Fruit fly (Drosophila melanogaster): Measurements from ENCODE around the gene Smr.

Gene Smr

DNA sequence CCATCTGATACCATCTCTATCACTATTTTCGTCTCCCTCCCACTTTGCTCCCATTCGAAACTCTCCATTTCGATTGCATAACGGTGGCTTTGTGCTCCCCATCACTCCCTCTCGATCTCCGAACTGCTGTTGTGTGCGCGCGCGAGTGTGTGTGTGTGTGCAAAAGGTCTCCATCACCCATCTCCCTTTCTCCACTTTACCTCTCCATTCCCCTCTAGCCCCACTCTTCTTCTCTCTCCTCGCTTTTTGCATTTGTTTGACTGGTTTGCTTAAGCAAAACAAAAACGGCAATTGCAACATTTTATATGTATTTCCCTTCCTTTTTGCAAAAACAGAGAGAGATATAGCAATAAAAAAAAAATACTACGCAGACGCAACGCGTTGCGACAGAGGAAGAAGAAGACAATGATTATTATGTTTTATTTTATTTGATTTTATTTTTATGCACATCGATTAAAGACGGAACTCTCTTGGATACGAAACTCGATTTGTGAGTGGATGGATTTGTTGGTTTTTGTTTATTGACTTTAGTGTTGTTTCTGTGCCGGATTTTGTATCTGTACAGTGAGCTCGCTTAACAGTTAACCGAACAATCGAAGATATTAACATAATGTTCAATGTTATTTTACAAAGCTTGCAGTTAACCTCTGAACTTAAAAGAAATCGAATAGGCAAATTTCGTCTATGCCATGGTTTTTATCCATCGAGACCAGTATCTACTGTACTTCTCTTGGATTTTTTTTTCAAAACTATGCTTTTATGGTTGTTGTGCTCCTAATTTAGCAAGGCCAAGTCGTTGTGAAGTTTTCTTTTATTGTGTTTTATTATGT, 72.5 kb downstream of the Smr start (continued):
- TF ChIP-seq Trl (optimal IDR thresholded peaks at IDR 0.05) (no peak), Trl (GFP tag; optimal IDR thresholded peaks at IDR 0.05) (peak; percentile 56), cwo (GFP tag; optimal IDR thresholded peaks at IDR 0.05) (peak; percentile 39), CG12769 (tag; optimal IDR thresholded peaks at IDR 0.05) (peak; percentile 71), Meics (GFP tag; optimal IDR thresholded peaks at IDR 0.05) (peak; percentile 72), MESR4 (GFP tag; optimal IDR thresholded peaks at IDR 0.05) (no peak), Optix (GFP tag; IDR thresholded peaks at IDR 0.05) (peak; percentile 29; the same call in 1 of the 3 replicates), bab2 (GFP tag; optimal IDR thresholded peaks at IDR 0.05) (peak; percentile 68), zen2 (GFP tag; IDR thresholded peaks at IDR 0.05; ENCODE audit: partially characterized antibody) (no peak), klu (GFP tag; IDR thresholded peaks at IDR 0.05) (peak; percentile 56), CG13123 (GFP tag; optimal IDR thresholded peaks at IDR 0.05) (peak; percentile 2), sna (GFP tag; IDR thresholded peaks at IDR 0.05; ENCODE audit: partially characterized antibody) (no peak), CG16863 (GFP tag; optimal IDR thresholded peaks at IDR 0.05) (peak; percentile 52), CG14050 (GFP tag; IDR thresholded peaks at IDR 0.05) (peak; percentile 55; the same call in 2 of the 3 replicates), YL-1 (GFP tag; optimal IDR thresholded peaks at IDR 0.05) (no peak), CG30403 (GFP tag; optimal IDR thresholded peaks at IDR 0.05) (peak; percentile 75), en (GFP tag; optimal IDR thresholded peaks at IDR 0.05) (no peak), CG31365 (tag; optimal IDR thresholded peaks at IDR 0.05) (peak; percentile 31), fu2 (GFP tag; optimal IDR thresholded peaks at IDR 0.05) (peak; percentile 46), HLH3B (GFP tag; IDR thresholded peaks at IDR 0.05) (peak; percentile 67), chinmo (GFP tag; IDR thresholded peaks at IDR 0.05; ENCODE audit: partially characterized antibody) (no peak), zfh1 (GFP tag; IDR thresholded peaks at IDR 0.05) (peak; percentile 72; the same call in 2 of the 3 replicates), stwl (tag; optimal IDR thresholded peaks at IDR 0.05) (no peak), Dek (tag; optimal IDR thresholded peaks at IDR 0.05) (peak; percentile 79), CG11456 (GFP tag; IDR thresholded peaks at IDR 0.05) (peak; percentile 74; the same call in 2 of the 3 replicates), pfk (GFP tag; optimal IDR thresholded peaks at IDR 0.05) (no peak), wor (GFP tag; IDR thresholded peaks at IDR 0.05) (no peak), gce (GFP tag; IDR thresholded peaks at IDR 0.05) (0 out of 3 replicates have a peak, but pooled peaks have one; percentile 9), Hey (tag; optimal IDR thresholded peaks at IDR 0.05) (peak; percentile 10), CG5245 (GFP tag; optimal IDR thresholded peaks at IDR 0.05) (peak; percentile 46), pros (GFP tag; optimal IDR thresholded peaks at IDR 0.05) (no peak), Usf (GFP tag; optimal IDR thresholded peaks at IDR 0.05) (peak; percentile 3), HLH54F (GFP tag; optimal IDR thresholded peaks at IDR 0.05) (peak; percentile 68), HHEX (GFP tag; optimal IDR thresholded peaks at IDR 0.05) (peak; percentile 47), al (GFP tag; IDR thresholded peaks at IDR 0.05) (peak; percentile 76), ind (GFP tag; optimal IDR thresholded peaks at IDR 0.05) (peak; percentile 72), CG9609 (GFP tag; optimal IDR thresholded peaks at IDR 0.05) (peak; percentile 42), CG11085 (GFP tag; IDR thresholded peaks at IDR 0.05) (peak; percentile 54; the same call in 1 of the 2 replicates), CG16815 (GFP tag; optimal IDR thresholded peaks at IDR 0.05) (peak; percentile 17), CG7556 (GFP tag; optimal IDR thresholded peaks at IDR 0.05) (peak; percentile 50), CG32772 (GFP tag; IDR thresholded peaks at IDR 0.05) (peak; percentile 46), slbo (GFP tag; IDR thresholded peaks at IDR 0.05) (peak; percentile 85), Gug (GFP tag; IDR thresholded peaks at IDR 0.05) (peak; percentile 41; the same call in 2 of the 4 replicates), CG10543 (GFP tag; optimal IDR thresholded peaks at IDR 0.05) (peak; percentile 65), ap (GFP tag; IDR thresholded peaks at IDR 0.05) (peak; percentile 53), CG17912 (GFP tag; optimal IDR thresholded peaks at IDR 0.05) (peak; percentile 37), fd96Cb (tag; optimal IDR thresholded peaks at IDR 0.05) (peak; percentile 45), Xrp1 (GFP tag; IDR thresholded peaks at IDR 0.05) (peak; percentile 72), Hr78 (GFP tag; optimal IDR thresholded peaks at IDR 0.05) (peak in 1 of 2 experiments; percentile 22)
